Worm (Caenorhabditis elegans) whole organism, young adult: ENCODE results near the gene Y64G10A.1.
"Not testable (repeated sequence)": the region's sequence is repeated elsewhere in the genome, so short reads cannot be mapped to it uniquely, and the experiment has no call there.

Experiments
- F33H1.4 ChIP-seq: fragments of 200-800 bp; sonication (Bioruptor generic); IDR thresholded peaks from 2 replicates; pipeline ENCODE4 v1.3.6; 2022; ENCODE audit warnings: missing genetic modification reagents, missing genetic modification characterization, missing compliant biosample characterization
- F37B4.10 ChIP-seq: fragments of 200-800 bp; sonication (Bioruptor generic); IDR thresholded peaks from 2 replicates; pipeline ENCODE4 v1.3.6; 2022; ENCODE audit warnings: missing genetic modification characterization, missing compliant biosample characterization
- ama-1 ChIP-seq, 3 experiments: fragments of 150-350 bp in 1 of 3; sonication (generic microtip) in 2 of 3; optimal IDR thresholded peaks; 2 replicates each; lab custom pipeline; 2014 to 2018; ENCODE audit warnings: missing biosample characterization in 2 of 3, missing genetic modification characterization in 2 of 3, missing genetic modification reagents in 2 of 3
- aptf-3 ChIP-seq: fragments of 200-800 bp; sonication (Bioruptor generic); IDR thresholded peaks from 2 replicates; pipeline ENCODE4 v1.3.6; 2022; ENCODE audit warnings: missing genetic modification characterization, missing compliant biosample characterization
- attf-6 ChIP-seq: fragments of 200-800 bp; sonication (Bioruptor generic); IDR thresholded peaks from 2 replicates; pipeline ENCODE4 v1.3.6; 2022; ENCODE audit warnings: missing genetic modification reagents, missing genetic modification characterization, missing compliant biosample characterization
- ceh-40 ChIP-seq: fragments of 200-800 bp; sonication (Bioruptor generic); IDR thresholded peaks from 2 replicates; pipeline ENCODE4 v1.3.6; 2022; ENCODE audit warnings: missing genetic modification characterization, missing compliant biosample characterization
- dox-1 ChIP-seq: fragments of 200-800 bp; sonication (Bioruptor generic); IDR thresholded peaks from 2 replicates; pipeline ENCODE4 v1.3.6; 2022; ENCODE audit warnings: missing genetic modification reagents, missing genetic modification characterization, missing compliant biosample characterization
- dpff-1 ChIP-seq: sonication (generic microtip); optimal IDR thresholded peaks from 2 replicates; lab custom pipeline; 2017; ENCODE audit warnings: mild to moderate bottlenecking, missing genetic modification characterization, missing compliant biosample characterization
- dpl-1 ChIP-seq: fragments of 150-350 bp; optimal IDR thresholded peaks from 2 replicates; lab custom pipeline; 2014; ENCODE audit warnings: missing biosample characterization, missing genetic modification reagents, missing genetic modification characterization
- efl-1 ChIP-seq: fragments of 150-350 bp; optimal IDR thresholded peaks from 2 replicates; lab custom pipeline; 2014; ENCODE audit warnings: missing biosample characterization, missing genetic modification reagents, missing genetic modification characterization
- hmg-1.2 ChIP-seq: fragments of 200-800 bp; sonication (Bioruptor generic); IDR thresholded peaks from 2 replicates; pipeline ENCODE4 v1.3.6; 2022; ENCODE audit warnings: missing genetic modification reagents, missing genetic modification characterization, missing compliant biosample characterization
- hmg-20 ChIP-seq: fragments of 200-800 bp; sonication (Bioruptor generic); IDR thresholded peaks from 2 replicates; pipeline ENCODE4 v1.3.6; 2022; ENCODE audit warnings: missing genetic modification reagents, missing genetic modification characterization, missing compliant biosample characterization
- hsf-1 ChIP-seq: fragments of 200-800 bp; sonication (Bioruptor generic); IDR thresholded peaks from 2 replicates; pipeline ENCODE4 v1.3.6; 2022; ENCODE audit warnings: missing genetic modification reagents, missing genetic modification characterization, missing compliant biosample characterization
- let-607 ChIP-seq, 2 experiments: fragments of 200-800 bp in 1 of 2; sonication (Bioruptor generic) in 1 of 2; sonication (generic microtip) in 1 of 2; optimal IDR thresholded peaks; 2 replicates each; lab custom pipeline; 2016 to 2018; ENCODE audit warnings: mild to moderate bottlenecking in 2 of 2, missing compliant biosample characterization in 2 of 2, missing genetic modification characterization in 2 of 2, moderate library complexity in 2 of 2, missing genotype in 1 of 2
- lir-1 ChIP-seq: fragments of 200-800 bp; sonication (Bioruptor generic); conservative IDR thresholded peaks from 2 replicates; pipeline ENCODE4 v1.3.6; 2022; ENCODE audit warnings: missing genetic modification reagents, missing genetic modification characterization, missing compliant biosample characterization
- lsy-27 ChIP-seq: sonication (generic microtip); optimal IDR thresholded peaks from 2 replicates; lab custom pipeline; 2017; ENCODE audit warnings: missing genetic modification characterization, mild to moderate bottlenecking, missing compliant biosample characterization, antibody characterized with exemption, missing genotype, borderline replicate concordance; ENCODE audit not compliant: insufficient read depth
- madf-10 ChIP-seq: sonication (generic microtip); optimal IDR thresholded peaks from 2 replicates; lab custom pipeline; 2016; ENCODE audit warnings: mild to moderate bottlenecking, missing genetic modification characterization, missing compliant biosample characterization
- madf-6 ChIP-seq: fragments of 200-800 bp; sonication (Bioruptor generic); IDR thresholded peaks from 2 replicates; pipeline ENCODE4 v1.3.6; 2022; ENCODE audit warnings: missing genetic modification reagents, missing genetic modification characterization, missing compliant biosample characterization
- madf-8 ChIP-seq: fragments of 200-800 bp; sonication (Bioruptor generic); conservative IDR thresholded peaks from 2 replicates; pipeline ENCODE4 v1.3.6; 2022; ENCODE audit warnings: missing genetic modification reagents, missing genetic modification characterization, missing compliant biosample characterization
- mel-28 ChIP-seq: sonication (generic microtip); optimal IDR thresholded peaks from 2 replicates; lab custom pipeline; 2016; ENCODE audit warnings: borderline replicate concordance, mild to moderate bottlenecking, missing genetic modification characterization, missing compliant biosample characterization
- nfya-2 ChIP-seq: fragments of 200-800 bp; sonication (Bioruptor generic); IDR thresholded peaks from 2 replicates; pipeline ENCODE4 v1.3.6; 2022; ENCODE audit warnings: missing genetic modification reagents, missing genetic modification characterization, missing compliant biosample characterization
- nhr-80 ChIP-seq: sonication (generic microtip); optimal IDR thresholded peaks from 2 replicates; lab custom pipeline; 2016; ENCODE audit warnings: missing genetic modification characterization, missing compliant biosample characterization
- nhr-90 ChIP-seq: sonication (generic microtip); optimal IDR thresholded peaks from 2 replicates; lab custom pipeline; 2016; ENCODE audit warnings: missing genotype, mild to moderate bottlenecking, missing genetic modification characterization, missing compliant biosample characterization
- pbrm-1 ChIP-seq: fragments of 200-800 bp; sonication (Bioruptor generic); IDR thresholded peaks from 2 replicates; pipeline ENCODE4 v1.3.6; 2022; ENCODE audit warnings: missing genetic modification reagents, missing genetic modification characterization, missing compliant biosample characterization
- snpc-1.3 ChIP-seq: sonication (generic microtip); optimal IDR thresholded peaks from 2 replicates; lab custom pipeline; 2017; ENCODE audit warnings: missing genetic modification characterization, mild to moderate bottlenecking, missing compliant biosample characterization, antibody characterized with exemption, moderate library complexity, missing genotype, missing genetic modification reagents; ENCODE audit not compliant: insufficient read depth
- snpc-4 ChIP-seq, 5 experiments: fragments of 150-350 bp in 1 of 5; sonication (generic microtip) in 4 of 5; optimal IDR thresholded peaks; 2 replicates each; lab custom pipeline; 2014 to 2018; ENCODE audit warnings: missing genetic modification characterization in 5 of 5, missing biosample characterization in 3 of 5, antibody characterized with exemption in 2 of 5, mild to moderate bottlenecking in 2 of 5, missing compliant biosample characterization in 2 of 5, missing genotype in 2 of 5, moderate library complexity in 2 of 5, missing genetic modification reagents in 1 of 5
- somi-1 ChIP-seq: fragments of 200-800 bp; sonication (Bioruptor generic); optimal IDR thresholded peaks from 2 replicates; lab custom pipeline; 2018; ENCODE audit warnings: mild to moderate bottlenecking, missing genetic modification characterization, missing compliant biosample characterization
- sptf-2 ChIP-seq: fragments of 200-800 bp; sonication (Bioruptor generic); optimal IDR thresholded peaks from 2 replicates; lab custom pipeline; 2018; ENCODE audit warnings: mild to moderate bottlenecking, missing genetic modification characterization, missing compliant biosample characterization
- ztf-6 ChIP-seq: fragments of 200-800 bp; sonication (Bioruptor generic); IDR thresholded peaks from 2 replicates; pipeline ENCODE4 v1.3.6; 2022; ENCODE audit warnings: missing genetic modification reagents, missing genetic modification characterization, missing compliant biosample characterization

Y64G10A.1 gene

ce11 chrIV:14224912-14225311, 14.0 kb downstream of the Y64G10A.1 start (continued):
- no peak for TF ChIP-seq lir-1 (GFP tag; lab: Robert Waterston, UW)
- no peak for TF ChIP-seq ztf-6 (GFP tag; lab: Robert Waterston, UW)
- TF ChIP-seq snpc-1.3 (tag; lab: Kevin White, UChicago), result peak; percentile 88
- TF ChIP-seq madf-10 (tag; lab: Kevin White, UChicago), result peak; percentile 33
- TF ChIP-seq, all 124 proteins: peak for 72

- no peak for TF ChIP-seq F37B4.10 (GFP tag; lab: Robert Waterston, UW)
- TF ChIP-seq hsf-1 (GFP tag; lab: Robert Waterston, UW), result no peak
- TF ChIP-seq lsy-27 (tag; lab: Kevin White, UChicago), result no peak
- 0 out of 2 replicates have a peak, but pooled peaks have one; percentile 20 for TF ChIP-seq dox-1 (GFP tag; lab: Robert Waterston, UW)
- TF ChIP-seq mel-28, result no peak
- TF ChIP-seq dpff-1 (tag; lab: Kevin White, UChicago), result no peak
- TF ChIP-seq ama-1 (optimal IDR thresholded peaks at IDR 0.05; lab: Kevin White, UChicago), result peak; percentile 40
- no peak for TF ChIP-seq ama-1 (GFP tag; optimal IDR thresholded peaks at IDR 0.05; lab: Kevin White, UChicago)
Measured at ce11 chrIV:14219714-14220113, 19.2 kb downstream of the Y64G10A.1 start, which contains the start of gene sqrd-1. Gene sqrd-1 (plus strand): TSS chrIV:14219871.

- not testable (repeated sequence) for TF ChIP-seq snpc-4 (GFP tag; optimal IDR thresholded peaks at IDR 0.05; lab: Kevin White, UChicago)
- TF ChIP-seq snpc-4 (tag; optimal IDR thresholded peaks at IDR 0.05; lab: Kevin White, UChicago), result peak in 1 of 4 experiments; percentile 89
- peak; percentile 65; the same call in 1 of the 2 replicates for TF ChIP-seq pbrm-1 (GFP tag; lab: Robert Waterston, UW)
- TF ChIP-seq madf-8 (GFP tag; lab: Robert Waterston, UW), result 0 out of 2 replicates have a peak, but pooled peaks have one; percentile 9
- peak; percentile 93 for TF ChIP-seq attf-6 (GFP tag; lab: Robert Waterston, UW)
- TF ChIP-seq hmg-1.2, result peak; percentile 27; the same call in 1 of the 2 replicates
Measured at ce11 chrIV:14218526-14218925, 20.4 kb downstream of the Y64G10A.1 start.

ce11 chrIV:14218113-14218512, 20.8 kb downstream of the Y64G10A.1 start:
- TF ChIP-seq ceh-40, result 0 out of 2 replicates have a peak, but pooled peaks have one; percentile 16
- TF ChIP-seq aptf-3 (GFP tag; lab: Robert Waterston, UW), result 0 out of 2 replicates have a peak, but pooled peaks have one; percentile 12
- TF ChIP-seq hsf-1 (GFP tag; lab: Robert Waterston, UW), result peak; percentile 98
- TF ChIP-seq dox-1 (GFP tag; lab: Robert Waterston, UW), result peak; percentile 58
- TF ChIP-seq F33H1.4, result peak; percentile 48
- TF ChIP-seq madf-6, result 0 out of 2 replicates have a peak, but pooled peaks have one; percentile 31

ce11 chrIV:14215777-14216176, 23.1 kb downstream of the Y64G10A.1 start:
- no peak for TF ChIP-seq nfya-2 (GFP tag; lab: Robert Waterston, UW)
- TF ChIP-seq madf-6, result peak; percentile 68
- no peak for TF ChIP-seq sptf-2
- TF ChIP-seq snpc-4 (GFP tag; optimal IDR thresholded peaks at IDR 0.05; lab: Kevin White, UChicago), result no peak
- TF ChIP-seq snpc-4 (tag; optimal IDR thresholded peaks at IDR 0.05; lab: Kevin White, UChicago), result peak in 1 of 4 experiments; percentile 15
- TF ChIP-seq madf-8 (GFP tag; lab: Robert Waterston, UW), result 0 out of 2 replicates have a peak, but pooled peaks have one; percentile 5
- TF ChIP-seq dpl-1 (GFP tag; lab: Kevin White, UChicago), result peak; percentile 23
- no peak for TF ChIP-seq nhr-80 (tag; lab: Kevin White, UChicago)
- no peak for TF ChIP-seq let-607 (tag; optimal IDR thresholded peaks at IDR 0.05; lab: Kevin White, UChicago)
- TF ChIP-seq hmg-20 (GFP tag; lab: Robert Waterston, UW), result no peak
- peak; percentile 81 for TF ChIP-seq efl-1 (GFP tag; lab: Kevin White, UChicago)
- TF ChIP-seq somi-1 (GFP tag; lab: Kevin White, UChicago), result no peak
- no peak for TF ChIP-seq nhr-90 (tag; lab: Kevin White, UChicago)
